Worm (Caenorhabditis elegans) whole organism, L1 larva: ENCODE data around the gene sos-1.

ENCODE experiments used
- F16B12.6 ChIP-seq: fragments of 150-350 bp; optimal IDR thresholded peaks from 2 replicates; lab custom pipeline; 2014; ENCODE audit warnings: missing biosample characterization, missing genetic modification characterization
- snpc-4 ChIP-seq: fragments of 150-350 bp; optimal IDR thresholded peaks from 2 replicates; lab custom pipeline; 2014; ENCODE audit warnings: missing biosample characterization, missing genetic modification characterization

- no peak for TF ChIP-seq F16B12.6
- TF ChIP-seq snpc-4 = no peak
Measured at ce11 chrV:4506681-4507080, 42.4 kb downstream of the sos-1 start.
